Worm (Caenorhabditis elegans) whole organism, L4 larva: ENCODE results near the gene F07G6.5.

Experiments used
- T26A8.4 ChIP-seq: fragments of 200-800 bp; sonication (Bioruptor generic); IDR thresholded peaks from 2 replicates; pipeline ENCODE4 v1.3.6; 2022; ENCODE audit warnings: missing genetic modification characterization, missing compliant biosample characterization
- aly-2 ChIP-seq: sonication (generic microtip); optimal IDR thresholded peaks from 2 replicates; lab custom pipeline; 2018; ENCODE audit warnings: missing biosample characterization, missing genetic modification characterization
- ceh-82 ChIP-seq: sonication (generic microtip); optimal IDR thresholded peaks from 2 replicates; lab custom pipeline; 2017; ENCODE audit warnings: missing biosample characterization, missing genetic modification characterization
- gei-8 ChIP-seq: fragments of 200-800 bp; sonication (Bioruptor generic); optimal IDR thresholded peaks from 2 replicates; lab custom pipeline; 2018; ENCODE audit warnings: mild to moderate bottlenecking, missing genetic modification characterization, missing compliant biosample characterization
- hif-1 ChIP-seq, 2 experiments: sonication (generic microtip); optimal IDR thresholded peaks; 2 replicates each; lab custom pipeline; 2016 to 2017; ENCODE audit warnings: missing compliant biosample characterization in 2 of 2, missing genetic modification characterization in 2 of 2, missing genetic modification reagents in 2 of 2, missing genotype in 2 of 2, mild to moderate bottlenecking in 1 of 2
- lin-15B ChIP-seq: fragments of 150-350 bp; sonication (generic microtip); optimal IDR thresholded peaks from 3 replicates; lab custom pipeline; 2014; ENCODE audit warnings: missing biosample characterization, missing genetic modification characterization
- lsy-2 ChIP-seq, 2 experiments: fragments of 150-350 bp in 1 of 2; sonication (generic microtip) in 1 of 2; optimal IDR thresholded peaks; 2 replicates each; lab custom pipeline; 2014 to 2017; ENCODE audit warnings: missing biosample characterization in 2 of 2, missing genetic modification characterization in 2 of 2
- pha-4 ChIP-seq, 2 experiments: fragments of 150-350 bp in 1 of 2; fragments of 200-800 bp in 1 of 2; sonication (Bioruptor generic) in 1 of 2; IDR thresholded peaks in 1 of 2; optimal IDR thresholded peaks in 1 of 2; 2 replicates each; pipeline versions ENCODE4 v1.3.6 to Lab custom; 2014 to 2022; ENCODE audit warnings: missing genetic modification characterization in 2 of 2, missing genetic modification reagents in 2 of 2, missing biosample characterization in 1 of 2, missing compliant biosample characterization in 1 of 2
- php-3 ChIP-seq: fragments of 200-800 bp; sonication (Bioruptor generic); IDR thresholded peaks from 2 replicates; pipeline ENCODE4 v1.3.6; 2022; ENCODE audit warnings: missing genetic modification reagents, missing genetic modification characterization, missing compliant biosample characterization
- snpc-4 ChIP-seq: fragments of 150-350 bp; optimal IDR thresholded peaks from 2 replicates; lab custom pipeline; 2014; ENCODE audit warnings: missing biosample characterization, missing genetic modification characterization
- zag-1 ChIP-seq: fragments of 150-350 bp; optimal IDR thresholded peaks from 2 replicates; lab custom pipeline; 2014; ENCODE audit warnings: missing biosample characterization, missing genetic modification characterization
- ztf-11 ChIP-seq: fragments of 150-350 bp; optimal IDR thresholded peaks from 2 replicates; lab custom pipeline; 2014; ENCODE audit warnings: missing biosample characterization, missing genetic modification characterization

ce11 chrX:1664925-1665324 is 41.5 kb downstream of the F07G6.5 start, which contains the start of gene R09H3.2:
- TF ChIP-seq lin-15B (tag; lab: Kevin White, UChicago): no peak
- TF ChIP-seq gei-8: no peak
- no peak for TF ChIP-seq hif-1 (tag; optimal IDR thresholded peaks at IDR 0.05; lab: Kevin White, UChicago)
- TF ChIP-seq php-3 (GFP tag; lab: Robert Waterston, UW): no peak
- TF ChIP-seq ztf-11: no peak
- TF ChIP-seq zag-1 (tag; lab: Kevin White, UChicago): no peak
- TF ChIP-seq pha-4 (GFP tag; IDR thresholded peaks at IDR 0.05; lab: Robert Waterston, UW): no peak
- no peak for TF ChIP-seq pha-4 (tag; optimal IDR thresholded peaks at IDR 0.05; lab: Kevin White, UChicago)
- no peak for TF ChIP-seq T26A8.4
- TF ChIP-seq ceh-82 (tag; lab: Kevin White, UChicago): no peak
- TF ChIP-seq aly-2: no peak
- no peak for TF ChIP-seq lsy-2 (tag; optimal IDR thresholded peaks at IDR 0.05; lab: Kevin White, UChicago)
- TF ChIP-seq snpc-4 (tag; lab: Kevin White, UChicago): no peak
